Worm (Caenorhabditis elegans): ENCODE results near the gene chil-15.

ce11 chrII:9418065-9418567 lies 25.3 kb downstream of the chil-15 start, which contains the start of the genes M176.4 and M176.16:
- no peak for TF ChIP-seq alr-1 (tag; optimal IDR thresholded peaks at IDR 0.05; ENCODE audit: borderline replicate concordance)
- TF ChIP-seq pqm-1 (tag; optimal IDR thresholded peaks at IDR 0.05), result no peak
- TF ChIP-seq C34B4.2 (tag; optimal IDR thresholded peaks at IDR 0.05), result no peak
- no peak for TF ChIP-seq ama-1 (optimal IDR thresholded peaks at IDR 0.05)
- no peak for TF ChIP-seq vab-15 (tag; optimal IDR thresholded peaks at IDR 0.05)
- no peak for TF ChIP-seq nhr-90 (tag; optimal IDR thresholded peaks at IDR 0.05; ENCODE audit: poor library complexity)
- TF ChIP-seq tbx-2 (tag; optimal IDR thresholded peaks at IDR 0.05), result no peak
- TF ChIP-seq pax-3 (tag; optimal IDR thresholded peaks at IDR 0.05), result no peak
- no peak for TF ChIP-seq elt-3 (tag; optimal IDR thresholded peaks at IDR 0.05)
- no peak for TF ChIP-seq snpc-4 (tag; optimal IDR thresholded peaks at IDR 0.05)
